Worm (Caenorhabditis elegans): Measurements from ENCODE around the gene swsn-3.

ce11 chrIII:2786740-2787139 lies 18.3 kb upstream of the swsn-3 start, which contains the start of gene nduc-2:
- no peak for TF ChIP-seq unc-86 (tag; optimal IDR thresholded peaks at IDR 0.05)
- TF ChIP-seq T23F11.4 (GFP tag; optimal IDR thresholded peaks at IDR 0.05), result no peak

Measured in whole organism, late embryonic.